Fruit fly (Drosophila melanogaster) whole organism, embryonic: ENCODE measurements around the gene Vdup1.

Source experiments
- BEAF-32 ChIP-seq: fragments of 200-800 bp; sonication (Bioruptor generic); optimal IDR thresholded peaks from 3 replicates; lab custom pipeline; 2017; ENCODE audit warnings: missing biosample characterization, missing genetic modification characterization, mild to moderate bottlenecking, moderate library complexity, missing genetic modification reagents
- C15 ChIP-seq: fragments of 200-800 bp; sonication (Bioruptor generic); IDR thresholded peaks from 3 replicates; pipeline ENCODE4 v1.3.6; 2022; ENCODE audit warnings: missing biosample characterization, missing genetic modification characterization
- CG11093 ChIP-seq: fragments of 200-800 bp; sonication (Bioruptor generic); IDR thresholded peaks from 3 replicates; pipeline ENCODE4 v1.3.6; 2022; ENCODE audit warnings: missing biosample characterization, missing genetic modification characterization
- CG11695 ChIP-seq: fragments of 200-800 bp; sonication (Bioruptor generic); IDR thresholded peaks from 3 replicates; pipeline ENCODE4 v1.3.6; 2022; ENCODE audit warnings: missing biosample characterization, missing genetic modification characterization
- CG12744 ChIP-seq: fragments of 200-800 bp; sonication (Bioruptor generic); optimal IDR thresholded peaks from 2 replicates; lab custom pipeline; 2016; ENCODE audit warnings: missing biosample characterization, missing genetic modification characterization
- CG15269 ChIP-seq: fragments of 200-800 bp; sonication (Bioruptor generic); optimal IDR thresholded peaks from 2 replicates; lab custom pipeline; 2018; ENCODE audit warnings: missing biosample characterization, mild to moderate bottlenecking, missing genetic modification characterization, moderate library complexity
- CG17802 ChIP-seq: fragments of 200-800 bp; sonication (Bioruptor generic); optimal IDR thresholded peaks from 2 replicates; lab custom pipeline; 2018; ENCODE audit warnings: missing biosample characterization, mild to moderate bottlenecking, missing genetic modification characterization, moderate library complexity
- CG2116 ChIP-seq: fragments of 200-800 bp; sonication (Bioruptor generic); optimal IDR thresholded peaks from 3 replicates; lab custom pipeline; 2018; ENCODE audit warnings: missing biosample characterization, mild to moderate bottlenecking, missing genetic modification characterization
- CG30403 ChIP-seq: fragments of 200-800 bp; sonication (Bioruptor generic); optimal IDR thresholded peaks from 3 replicates; lab custom pipeline; 2016; ENCODE audit warnings: missing biosample characterization, missing genetic modification characterization
- CG30431 ChIP-seq: fragments of 200-800 bp; sonication (Bioruptor generic); optimal IDR thresholded peaks from 2 replicates; lab custom pipeline; 2017; ENCODE audit warnings: missing biosample characterization, missing genetic modification characterization
- CG31441 ChIP-seq: fragments of 200-800 bp; sonication (Bioruptor generic); IDR thresholded peaks from 2 replicates; pipeline ENCODE4 v1.3.6; 2022; ENCODE audit warnings: missing biosample characterization, missing genetic modification characterization
- CG34422 ChIP-seq: fragments of 200-800 bp; sonication (Bioruptor generic); IDR thresholded peaks from 3 replicates; pipeline ENCODE4 v1.3.6; 2022; ENCODE audit warnings: missing biosample characterization, missing genetic modification characterization
- CG4360 ChIP-seq: fragments of 200-800 bp; sonication (Bioruptor generic); IDR thresholded peaks from 2 replicates; pipeline ENCODE4 v1.3.6; 2022; ENCODE audit warnings: missing biosample characterization, missing genetic modification characterization
- CG6689 ChIP-seq: fragments of 200-800 bp; sonication (Bioruptor generic); IDR thresholded peaks from 2 replicates; pipeline ENCODE4 v1.3.6; 2022; ENCODE audit warnings: missing biosample characterization, missing genetic modification characterization
- CG7786 ChIP-seq: fragments of 200-800 bp; sonication (Bioruptor generic); optimal IDR thresholded peaks from 2 replicates; lab custom pipeline; 2016; ENCODE audit warnings: missing biosample characterization, missing genetic modification characterization
- CG7987 ChIP-seq: fragments of 200-800 bp; sonication (Bioruptor generic); optimal IDR thresholded peaks from 2 replicates; lab custom pipeline; 2018; ENCODE audit warnings: missing biosample characterization, mild to moderate bottlenecking, missing genetic modification characterization, moderate library complexity
- CG8281 ChIP-seq: fragments of 200-800 bp; sonication (Bioruptor generic); optimal IDR thresholded peaks from 2 replicates; lab custom pipeline; 2018; ENCODE audit warnings: missing biosample characterization, mild to moderate bottlenecking, missing genetic modification characterization, moderate library complexity
- CG9609 ChIP-seq: fragments of 200-800 bp; sonication (Bioruptor generic); optimal IDR thresholded peaks from 3 replicates; lab custom pipeline; 2016; ENCODE audit warnings: missing biosample characterization, missing genetic modification characterization
- CkIIα-i1 ChIP-seq: fragments of 200-800 bp; sonication (Bioruptor generic); IDR thresholded peaks from 2 replicates; pipeline ENCODE4 v1.3.6; 2022; ENCODE audit warnings: missing biosample characterization, missing genetic modification characterization
- D ChIP-seq, 2 experiments: fragments of 200-800 bp in 1 of 2; fragments of >200 bp in 1 of 2; sonication (Bioruptor generic) in 1 of 2; optimal IDR thresholded peaks; 2 replicates in 1 of 2; 3 replicates in 1 of 2; lab custom pipeline; 2017; ENCODE audit warnings: mild to moderate bottlenecking in 1 of 2, missing biosample characterization in 1 of 2, missing genetic modification characterization in 1 of 2, missing genetic modification reagents in 1 of 2
- Deaf1 ChIP-seq: fragments of 200-800 bp; optimal IDR thresholded peaks from 3 replicates; lab custom pipeline; 2019; ENCODE audit warnings: missing biosample characterization, mild to moderate bottlenecking, missing genetic modification characterization, moderate library complexity
- Elba2 ChIP-seq: fragments of 200-800 bp; sonication (Bioruptor generic); optimal IDR thresholded peaks from 3 replicates; lab custom pipeline; 2016; ENCODE audit warnings: missing biosample characterization, missing genetic modification characterization
- Ets65A ChIP-seq: fragments of 200-800 bp; sonication (Bioruptor generic); peaks from one replicate; lab custom pipeline; 2016; ENCODE audit warnings: missing biosample characterization, missing genetic modification characterization
- Ets97D ChIP-seq: fragments of 200-800 bp; sonication (Bioruptor generic); optimal IDR thresholded peaks from 3 replicates; lab custom pipeline; 2016; ENCODE audit warnings: missing biosample characterization, missing genetic modification characterization
- Hand ChIP-seq: fragments of 200-800 bp; sonication (Bioruptor generic); optimal IDR thresholded peaks from 2 replicates; lab custom pipeline; 2017; ENCODE audit warnings: mild to moderate bottlenecking, missing biosample characterization, missing genetic modification reagents, missing genetic modification characterization
- HmgZ ChIP-seq: fragments of 200-800 bp; sonication (Bioruptor generic); optimal IDR thresholded peaks from 2 replicates; lab custom pipeline; 2018; ENCODE audit warnings: missing biosample characterization, mild to moderate bottlenecking, missing genetic modification characterization
- Lhr ChIP-seq: fragments of 200-800 bp; sonication (Bioruptor generic); optimal IDR thresholded peaks from 3 replicates; lab custom pipeline; 2017; ENCODE audit warnings: mild to moderate bottlenecking, missing biosample characterization, missing genetic modification reagents, missing genetic modification characterization
- Myb ChIP-seq: fragments of 200-800 bp; sonication (Bioruptor generic); optimal IDR thresholded peaks from 2 replicates; lab custom pipeline; 2016; ENCODE audit warnings: missing biosample characterization, missing genetic modification characterization
- NC2α ChIP-seq: fragments of 200-800 bp; sonication (Bioruptor generic); optimal IDR thresholded peaks from 2 replicates; lab custom pipeline; 2016; ENCODE audit warnings: missing biosample characterization, missing genetic modification characterization
- Nf-YB ChIP-seq: fragments of 200-800 bp; sonication (Bioruptor generic); optimal IDR thresholded peaks from 3 replicates; lab custom pipeline; 2019; ENCODE audit warnings: missing biosample characterization, mild to moderate bottlenecking, missing genetic modification characterization, moderate library complexity
- Nf-YC ChIP-seq: fragments of 200-800 bp; optimal IDR thresholded peaks from 3 replicates; lab custom pipeline; 2019; ENCODE audit warnings: missing biosample characterization, mild to moderate bottlenecking, missing genetic modification characterization, moderate library complexity
- Oli ChIP-seq: fragments of 200-800 bp; sonication (Bioruptor generic); optimal IDR thresholded peaks from 2 replicates; lab custom pipeline; 2018; ENCODE audit warnings: missing biosample characterization, mild to moderate bottlenecking, missing genetic modification characterization, moderate library complexity
- Scr ChIP-seq: fragments of 200-800 bp; sonication (Bioruptor generic); IDR thresholded peaks from 2 replicates; pipeline ENCODE4 v1.3.6; 2022; ENCODE audit warnings: missing biosample characterization, missing genetic modification characterization; ENCODE audit not compliant: partially characterized antibody
- Trl ChIP-seq, 3 experiments: fragments of >200 bp in 2 of 3; fragments of 200-800 bp in 1 of 3; sonication (Bioruptor generic) in 1 of 3; optimal IDR thresholded peaks; 2 replicates in 1 of 3; 3 replicates in 2 of 3; lab custom pipeline; 2016 to 2017; ENCODE audit warnings: missing biosample characterization in 1 of 3, missing genetic modification characterization in 1 of 3
- Xbp1 ChIP-seq: fragments of 200-800 bp; sonication (Bioruptor generic); optimal IDR thresholded peaks from 3 replicates; lab custom pipeline; 2016; ENCODE audit warnings: missing biosample characterization, mild to moderate bottlenecking, missing genetic modification characterization
- az2 ChIP-seq: fragments of 200-800 bp; sonication (Bioruptor generic); optimal IDR thresholded peaks from 3 replicates; lab custom pipeline; 2016; ENCODE audit warnings: missing biosample characterization, missing genetic modification characterization
- cg ChIP-seq: fragments of 200-800 bp; sonication (Bioruptor generic); optimal IDR thresholded peaks from 3 replicates; lab custom pipeline; 2019; ENCODE audit warnings: missing biosample characterization, mild to moderate bottlenecking, missing genetic modification characterization, moderate library complexity
- dimm ChIP-seq: fragments of 200-800 bp; sonication (Bioruptor generic); IDR thresholded peaks from 2 replicates; pipeline ENCODE4 v1.3.6; 2022; ENCODE audit warnings: missing biosample characterization, missing genetic modification characterization
- ftz-f1 ChIP-seq: fragments of 200-800 bp; sonication (Bioruptor generic); optimal IDR thresholded peaks from 2 replicates; lab custom pipeline; 2016; ENCODE audit warnings: missing biosample characterization, missing genetic modification characterization
- hbn ChIP-seq: fragments of 200-800 bp; sonication (Bioruptor generic); IDR thresholded peaks from 2 replicates; pipeline ENCODE4 v1.3.6; 2022; ENCODE audit warnings: missing biosample characterization, missing genetic modification characterization; ENCODE audit not compliant: partially characterized antibody
- her ChIP-seq: fragments of 200-800 bp; sonication (Bioruptor generic); optimal IDR thresholded peaks from 2 replicates; lab custom pipeline; 2016; ENCODE audit warnings: missing biosample characterization, missing genetic modification characterization
- knrl ChIP-seq: fragments of 200-800 bp; sonication (Bioruptor generic); IDR thresholded peaks from 3 replicates; pipeline ENCODE4 v1.3.6; 2022; ENCODE audit warnings: missing biosample characterization, missing genetic modification characterization; ENCODE audit not compliant: partially characterized antibody
- lab ChIP-seq: fragments of 200-800 bp; sonication (Bioruptor generic); optimal IDR thresholded peaks from 3 replicates; lab custom pipeline; 2017; ENCODE audit warnings: missing biosample characterization, missing genetic modification characterization, mild to moderate bottlenecking, moderate library complexity, missing genetic modification reagents
- nerfin-2 ChIP-seq: fragments of 200-800 bp; sonication (Bioruptor generic); IDR thresholded peaks from 2 replicates; pipeline ENCODE4 v1.3.6; 2022; ENCODE audit warnings: missing biosample characterization, missing genetic modification characterization; ENCODE audit not compliant: partially characterized antibody
- onecut ChIP-seq: fragments of 200-800 bp; sonication (Bioruptor generic); IDR thresholded peaks from 2 replicates; pipeline ENCODE4 v1.3.6; 2022; ENCODE audit warnings: missing biosample characterization, missing genetic modification characterization
- sens ChIP-seq: fragments of 200-800 bp; sonication (Bioruptor generic); peaks from one replicate; lab custom pipeline; 2016; ENCODE audit warnings: missing biosample characterization, missing genetic modification characterization
- so ChIP-seq: fragments of 200-800 bp; sonication (Bioruptor generic); IDR thresholded peaks from 3 replicates; pipeline ENCODE4 v1.3.6; 2022; ENCODE audit warnings: missing biosample characterization, missing genetic modification characterization
- unpg ChIP-seq: fragments of 200-800 bp; sonication (Bioruptor generic); optimal IDR thresholded peaks from 3 replicates; lab custom pipeline; 2018; ENCODE audit warnings: missing biosample characterization, mild to moderate bottlenecking, missing genetic modification characterization, moderate library complexity
- vfl ChIP-seq: fragments of 200-800 bp; sonication (Bioruptor generic); optimal IDR thresholded peaks from 2 replicates; lab custom pipeline; 2016; ENCODE audit warnings: missing biosample characterization, missing genetic modification characterization

The Vdup1 gene

dm6 chr3L:205723-206284 is 27.0 kb upstream of the Vdup1 start, which contains the start of the genes Gk1 and CG13876 (continued):
- TF ChIP-seq CG31441 (GFP tag; lab: Robert Waterston, UW) (no peak; the same call in 1 of the 2 replicates), C15 (GFP tag; lab: Robert Waterston, UW) (peak; percentile 79; the same call in 1 of the 3 replicates), CG7786 (peak; percentile 62), CG11695 (GFP tag; lab: Robert Waterston, UW) (peak; percentile 97), HmgZ (tag; lab: Kevin White, UChicago) (peak; percentile 98), Deaf1 (peak; percentile 85), D (optimal IDR thresholded peaks at IDR 0.05; lab: Kevin White, UChicago) (no peak), D (GFP tag; optimal IDR thresholded peaks at IDR 0.05; lab: Kevin White, UChicago) (peak; percentile 84), CG9609 (GFP tag; lab: Kevin White, UChicago) (peak; percentile 28), az2 (GFP tag; lab: Kevin White, UChicago) (peak; percentile 87), CG15269 (tag; lab: Kevin White, UChicago) (peak; percentile 97), CG2116 (GFP tag; lab: Kevin White, UChicago) (peak; percentile 75), CG6689 (GFP tag; lab: Robert Waterston, UW) (peak; percentile 97), Hand (GFP tag; lab: Kevin White, UChicago) (peak; percentile 96), nerfin-2 (no peak), hbn (GFP tag; lab: Robert Waterston, UW) (no peak), CG7987 (GFP tag; lab: Kevin White, UChicago) (peak; percentile 89), CG34422 (GFP tag; lab: Robert Waterston, UW) (peak; percentile 93), lab (no peak), Nf-YB (GFP tag; lab: Kevin White, UChicago) (peak; percentile 85), Lhr (no peak), CG12744 (GFP tag; lab: Kevin White, UChicago) (peak; percentile 62), Myb (GFP tag; lab: Kevin White, UChicago) (peak; percentile 34), NC2α (GFP tag; lab: Kevin White, UChicago) (no peak), dimm (GFP tag; lab: Robert Waterston, UW) (peak; percentile 82), her (GFP tag; lab: Kevin White, UChicago) (peak; percentile 47), so (peak; percentile 95), CG8281 (tag; lab: Kevin White, UChicago) (peak; percentile 85), CG17802 (tag; lab: Kevin White, UChicago) (peak; percentile 53), CG4360 (GFP tag; lab: Robert Waterston, UW) (peak; percentile 72), Trl (optimal IDR thresholded peaks at IDR 0.05; lab: Kevin White, UChicago) (peak in 1 of 2 experiments; percentile 9), Trl (GFP tag; optimal IDR thresholded peaks at IDR 0.05; lab: Kevin White, UChicago) (peak; percentile 5), CG11093 (peak; percentile 76), Nf-YC (tag; lab: Kevin White, UChicago) (peak; percentile 90), onecut (GFP tag; lab: Robert Waterston, UW) (peak; percentile 90), Ets97D (peak; percentile 25), sens (GFP tag; lab: Kevin White, UChicago) (no peak), CG30403 (GFP tag; lab: Kevin White, UChicago) (peak; percentile 94), cg (no peak), unpg (GFP tag; lab: Kevin White, UChicago) (peak; percentile 98), Xbp1 (GFP tag; lab: Kevin White, UChicago) (peak; percentile 93), Elba2 (peak; percentile 58), Ets65A (GFP tag; lab: Kevin White, UChicago) (peak; percentile 92), vfl (GFP tag; lab: Kevin White, UChicago) (peak; percentile 70), Scr (GFP tag; lab: Robert Waterston, UW) (no peak), Oli (tag; lab: Kevin White, UChicago) (peak; percentile 93), CG30431 (GFP tag; lab: Kevin White, UChicago) (peak; percentile 83), CkIIα-i1 (GFP tag; lab: Robert Waterston, UW) (peak; percentile 41; the same call in 1 of the 2 replicates), ftz-f1 (GFP tag; lab: Kevin White, UChicago) (no peak), BEAF-32 (GFP tag; lab: Kevin White, UChicago) (peak; percentile 37), knrl (GFP tag; lab: Robert Waterston, UW) (no peak; the same call in 2 of the 3 replicates)
